Fruit fly (Drosophila melanogaster) whole organism, embryonic: ENCODE measurements around the gene mTor.

Experiments used
- CG12391 ChIP-seq: fragments of 200-800 bp; sonication (Bioruptor generic); optimal IDR thresholded peaks from 3 replicates; lab custom pipeline; 2018; ENCODE audit warnings: missing biosample characterization, mild to moderate bottlenecking, missing genetic modification characterization, moderate library complexity
- CG15479 ChIP-seq: fragments of 200-800 bp; sonication (Bioruptor generic); optimal IDR thresholded peaks from 3 replicates; lab custom pipeline; 2019; ENCODE audit warnings: missing biosample characterization, mild to moderate bottlenecking, missing genetic modification characterization, moderate library complexity
- CG1603 ChIP-seq: fragments of 200-800 bp; sonication (Bioruptor generic); optimal IDR thresholded peaks from 2 replicates; lab custom pipeline; 2019; ENCODE audit warnings: missing biosample characterization, mild to moderate bottlenecking, missing genetic modification characterization, moderate library complexity
- CG17612 ChIP-seq: fragments of 200-800 bp; sonication (Bioruptor generic); IDR thresholded peaks from 2 replicates; pipeline ENCODE4 v1.3.6; 2022; ENCODE audit warnings: missing biosample characterization, missing genetic modification characterization
- CG18619 ChIP-seq: fragments of 200-800 bp; sonication (Bioruptor generic); optimal IDR thresholded peaks from 3 replicates; lab custom pipeline; 2017; ENCODE audit warnings: missing biosample characterization, mild to moderate bottlenecking, missing genetic modification characterization
- CG18764 ChIP-seq: fragments of 200-800 bp; sonication (Bioruptor generic); optimal IDR thresholded peaks from 3 replicates; lab custom pipeline; 2016; ENCODE audit warnings: missing biosample characterization, missing genetic modification characterization
- CG2129 ChIP-seq: fragments of 200-800 bp; sonication (Bioruptor generic); IDR thresholded peaks from 2 replicates; pipeline ENCODE4 v1.3.6; 2022; ENCODE audit warnings: missing biosample characterization, missing genetic modification characterization; ENCODE audit not compliant: partially characterized antibody
- CG31224 ChIP-seq: fragments of 200-800 bp; sonication (Bioruptor generic); IDR thresholded peaks from 2 replicates; pipeline ENCODE4 v1.3.6; 2022; ENCODE audit warnings: missing biosample characterization, missing genetic modification characterization
- CG31388 ChIP-seq: fragments of 200-800 bp; sonication (Bioruptor generic); optimal IDR thresholded peaks from 2 replicates; lab custom pipeline; 2016; ENCODE audit warnings: missing biosample characterization, missing genetic modification characterization
- CG3847 ChIP-seq: fragments of 200-800 bp; sonication (Bioruptor generic); IDR thresholded peaks from 2 replicates; pipeline ENCODE4 v1.3.6; 2022; ENCODE audit warnings: missing biosample characterization, missing genetic modification characterization
- CG6175 ChIP-seq: fragments of 200-800 bp; sonication (Bioruptor generic); IDR thresholded peaks from 3 replicates; pipeline ENCODE4 v1.3.6; 2022; ENCODE audit warnings: missing biosample characterization, missing genetic modification characterization
- CG6254 ChIP-seq: fragments of 200-800 bp; sonication (Bioruptor generic); optimal IDR thresholded peaks from 3 replicates; lab custom pipeline; 2017; ENCODE audit warnings: mild to moderate bottlenecking, missing biosample characterization, missing genetic modification reagents, missing genetic modification characterization
- CG7271 ChIP-seq: fragments of 200-800 bp; sonication (Bioruptor generic); optimal IDR thresholded peaks from 2 replicates; lab custom pipeline; 2018; ENCODE audit warnings: missing biosample characterization, mild to moderate bottlenecking, missing genetic modification characterization, moderate library complexity
- CG7372 ChIP-seq: fragments of 200-800 bp; sonication (Bioruptor generic); IDR thresholded peaks from 2 replicates; pipeline ENCODE4 v1.3.6; 2022; ENCODE audit warnings: missing biosample characterization, missing genetic modification characterization
- CG8924 ChIP-seq: fragments of 200-800 bp; optimal IDR thresholded peaks from 3 replicates; lab custom pipeline; 2019; ENCODE audit warnings: missing biosample characterization, mild to moderate bottlenecking, missing genetic modification characterization, moderate library complexity
- CrebB ChIP-seq: fragments of 200-800 bp; sonication (Bioruptor generic); optimal IDR thresholded peaks from 3 replicates; lab custom pipeline; 2018; ENCODE audit warnings: missing biosample characterization, mild to moderate bottlenecking, missing genetic modification characterization
- Ets65A ChIP-seq: fragments of 200-800 bp; sonication (Bioruptor generic); peaks from one replicate; lab custom pipeline; 2016; ENCODE audit warnings: missing biosample characterization, missing genetic modification characterization
- Fer3 ChIP-seq: fragments of 200-800 bp; sonication (Bioruptor generic); optimal IDR thresholded peaks from 2 replicates; lab custom pipeline; 2018; ENCODE audit warnings: missing biosample characterization, mild to moderate bottlenecking, missing genetic modification characterization, moderate library complexity
- GATAe ChIP-seq: fragments of 200-800 bp; sonication (Bioruptor generic); conservative IDR thresholded peaks from 2 replicates; pipeline ENCODE4 v1.3.6; 2022; ENCODE audit warnings: missing biosample characterization, missing genetic modification characterization
- H15 ChIP-seq: fragments of 200-800 bp; sonication (Bioruptor generic); IDR thresholded peaks from 3 replicates; pipeline ENCODE4 v1.3.6; 2022; ENCODE audit warnings: missing biosample characterization, missing genetic modification characterization
- H2.0 ChIP-seq: fragments of 200-800 bp; sonication (Bioruptor generic); IDR thresholded peaks from 2 replicates; pipeline ENCODE4 v1.3.6; 2022; ENCODE audit warnings: missing biosample characterization, missing genetic modification characterization
- HLH3B ChIP-seq: fragments of 200-800 bp; sonication (Bioruptor generic); IDR thresholded peaks from 2 replicates; pipeline ENCODE4 v1.3.6; 2022; ENCODE audit warnings: missing biosample characterization, missing genetic modification characterization
- HmgZ ChIP-seq: fragments of 200-800 bp; sonication (Bioruptor generic); optimal IDR thresholded peaks from 2 replicates; lab custom pipeline; 2018; ENCODE audit warnings: missing biosample characterization, mild to moderate bottlenecking, missing genetic modification characterization
- Hmr ChIP-seq: fragments of 200-800 bp; sonication (Bioruptor generic); optimal IDR thresholded peaks from 3 replicates; lab custom pipeline; 2017; ENCODE audit warnings: mild to moderate bottlenecking, missing biosample characterization, missing genetic modification reagents, missing genetic modification characterization
- Hmx ChIP-seq: fragments of 200-800 bp; sonication (Bioruptor generic); optimal IDR thresholded peaks from 2 replicates; lab custom pipeline; 2016; ENCODE audit warnings: missing biosample characterization, missing genetic modification characterization
- Lim3 ChIP-seq: fragments of 200-800 bp; sonication (Bioruptor generic); IDR thresholded peaks from 2 replicates; pipeline ENCODE4 v1.3.6; 2022; ENCODE audit warnings: missing biosample characterization, missing genetic modification characterization
- MTF-1 ChIP-seq: fragments of 200-800 bp; sonication (Bioruptor generic); optimal IDR thresholded peaks from 2 replicates; lab custom pipeline; 2018; ENCODE audit warnings: missing biosample characterization, mild to moderate bottlenecking, missing genetic modification characterization, borderline replicate concordance
- NC2α ChIP-seq: fragments of 200-800 bp; sonication (Bioruptor generic); optimal IDR thresholded peaks from 2 replicates; lab custom pipeline; 2016; ENCODE audit warnings: missing biosample characterization, missing genetic modification characterization
- NK7.1 ChIP-seq: fragments of 200-800 bp; sonication (Bioruptor generic); optimal IDR thresholded peaks from 3 replicates; lab custom pipeline; 2016; ENCODE audit warnings: missing biosample characterization, missing genetic modification characterization
- Poxn ChIP-seq: fragments of 200-800 bp; sonication (Bioruptor generic); IDR thresholded peaks from 2 replicates; pipeline ENCODE4 v1.3.6; 2022; ENCODE audit warnings: missing biosample characterization, missing genetic modification characterization
- Side ChIP-seq: fragments of 200-800 bp; sonication (Bioruptor generic); optimal IDR thresholded peaks from 2 replicates; lab custom pipeline; 2016; ENCODE audit warnings: missing biosample characterization, missing genetic modification characterization
- Stat92E ChIP-seq, 3 experiments: fragments of >200 bp in 2 of 3; fragments of 200-800 bp in 1 of 3; sonication (Bioruptor generic) in 1 of 3; optimal IDR thresholded peaks; 2 replicates each; lab custom pipeline; 2017 to 2019; ENCODE audit warnings: missing biosample characterization in 3 of 3, missing genetic modification characterization in 3 of 3, mild to moderate bottlenecking in 1 of 3, moderate library complexity in 1 of 3
- Xbp1 ChIP-seq: fragments of 200-800 bp; sonication (Bioruptor generic); optimal IDR thresholded peaks from 3 replicates; lab custom pipeline; 2016; ENCODE audit warnings: missing biosample characterization, mild to moderate bottlenecking, missing genetic modification characterization
- amos ChIP-seq: fragments of 200-800 bp; sonication (Bioruptor generic); IDR thresholded peaks from 2 replicates; pipeline ENCODE4 v1.3.6; 2022; ENCODE audit warnings: missing biosample characterization, missing genetic modification characterization; ENCODE audit not compliant: partially characterized antibody
- aop ChIP-seq: fragments of 200-800 bp; sonication (Bioruptor generic); IDR thresholded peaks from 2 replicates; pipeline ENCODE4 v1.3.6; 2022; ENCODE audit warnings: missing biosample characterization, missing genetic modification characterization
- bowl ChIP-seq: fragments of 200-800 bp; sonication (Bioruptor generic); IDR thresholded peaks from 2 replicates; pipeline ENCODE4 v1.3.6; 2022; ENCODE audit warnings: missing biosample characterization, missing genetic modification characterization
- btn ChIP-seq: fragments of 200-800 bp; sonication (Bioruptor generic); optimal IDR thresholded peaks from 2 replicates; lab custom pipeline; 2016; ENCODE audit warnings: missing biosample characterization, missing genetic modification characterization
- chm ChIP-seq: fragments of 200-800 bp; sonication (Bioruptor generic); IDR thresholded peaks from 2 replicates; pipeline ENCODE4 v1.3.6; 2022; ENCODE audit warnings: missing biosample characterization, missing genetic modification characterization
- cwo ChIP-seq: fragments of 200-800 bp; sonication (Bioruptor generic); optimal IDR thresholded peaks from 3 replicates; lab custom pipeline; 2017; ENCODE audit warnings: missing biosample characterization, missing genetic modification characterization, mild to moderate bottlenecking, moderate library complexity, missing genetic modification reagents
- dati ChIP-seq: fragments of 200-800 bp; sonication (Bioruptor generic); IDR thresholded peaks from 2 replicates; pipeline ENCODE4 v1.3.6; 2022; ENCODE audit warnings: missing biosample characterization, missing genetic modification characterization
- fu2 ChIP-seq: fragments of 200-800 bp; sonication (Bioruptor generic); optimal IDR thresholded peaks from 2 replicates; lab custom pipeline; 2016; ENCODE audit warnings: missing biosample characterization, missing genetic modification characterization
- gro ChIP-seq: fragments of 200-800 bp; sonication (Bioruptor generic); optimal IDR thresholded peaks from 2 replicates; lab custom pipeline; 2016; ENCODE audit warnings: missing biosample characterization, missing genetic modification characterization
- gt ChIP-seq: fragments of 200-800 bp; sonication (Bioruptor generic); IDR thresholded peaks from 2 replicates; pipeline ENCODE4 v1.3.6; 2022; ENCODE audit warnings: missing biosample characterization, missing genetic modification characterization
- hkb ChIP-seq, 2 experiments: fragments of 200-800 bp in 1 of 2; fragments of >200 bp in 1 of 2; sonication (Bioruptor generic) in 1 of 2; IDR thresholded peaks in 1 of 2; optimal IDR thresholded peaks in 1 of 2; 2 replicates each; pipeline versions ENCODE4 v1.3.6 to Lab custom; 2017 to 2022; ENCODE audit warnings: missing biosample characterization in 1 of 2, missing genetic modification characterization in 1 of 2
- lbe ChIP-seq: fragments of 200-800 bp; sonication (Bioruptor generic); optimal IDR thresholded peaks from 2 replicates; lab custom pipeline; 2016; ENCODE audit warnings: missing biosample characterization, mild to moderate bottlenecking, missing genetic modification characterization
- nom ChIP-seq: fragments of 200-800 bp; sonication (Bioruptor generic); optimal IDR thresholded peaks from 2 replicates; lab custom pipeline; 2017; ENCODE audit warnings: missing biosample characterization, missing genetic modification characterization, mild to moderate bottlenecking, moderate library complexity, missing genetic modification reagents
- sisA ChIP-seq: fragments of 200-800 bp; sonication (Bioruptor generic); IDR thresholded peaks from 2 replicates; pipeline ENCODE4 v1.3.6; 2022; ENCODE audit warnings: missing biosample characterization, missing genetic modification characterization
- trem ChIP-seq: fragments of 200-800 bp; optimal IDR thresholded peaks from 3 replicates; lab custom pipeline; 2019; ENCODE audit warnings: missing biosample characterization, mild to moderate bottlenecking, missing genetic modification characterization, moderate library complexity
- vnd ChIP-seq: fragments of 200-800 bp; sonication (Bioruptor generic); IDR thresholded peaks from 3 replicates; pipeline ENCODE4 v1.3.6; 2022; ENCODE audit warnings: missing biosample characterization, missing genetic modification characterization; ENCODE audit not compliant: partially characterized antibody
- wdn ChIP-seq: fragments of 200-800 bp; sonication (Bioruptor generic); IDR thresholded peaks from 2 replicates; pipeline ENCODE4 v1.3.6; 2022; ENCODE audit warnings: missing biosample characterization, missing genetic modification characterization
- wek ChIP-seq: fragments of 200-800 bp; sonication (Bioruptor generic); optimal IDR thresholded peaks from 3 replicates; lab custom pipeline; 2018; ENCODE audit warnings: missing biosample characterization, mild to moderate bottlenecking, missing genetic modification characterization, moderate library complexity

The mTor gene

dm6 chr2L:12982107-12982506 lies 22.2 kb upstream of the mTor start (continued):
- no peak for TF ChIP-seq Poxn (GFP tag; lab: Robert Waterston, UW)
- no peak for TF ChIP-seq sisA (GFP tag; lab: Robert Waterston, UW)
- no peak for TF ChIP-seq CG31224 (GFP tag; lab: Robert Waterston, UW)
- TF ChIP-seq CG7372 (GFP tag; lab: Robert Waterston, UW), result no peak
- no peak for TF ChIP-seq CG2129 (GFP tag; lab: Robert Waterston, UW)
- TF ChIP-seq H2.0, result peak; percentile 37; the same call in 1 of the 2 replicates
- TF ChIP-seq Fer3 (tag; lab: Kevin White, UChicago), result no peak
- no peak for TF ChIP-seq Lim3
- no peak for TF ChIP-seq bowl (GFP tag; lab: Robert Waterston, UW)
- TF ChIP-seq nom (GFP tag; lab: Kevin White, UChicago), result no peak
- TF ChIP-seq Stat92E (GFP tag; optimal IDR thresholded peaks at IDR 0.05; lab: Kevin White, UChicago), result no peak
- no peak for TF ChIP-seq cwo (GFP tag; lab: Kevin White, UChicago)
- no peak for TF ChIP-seq CG3847 (GFP tag; lab: Robert Waterston, UW)
- no peak for TF ChIP-seq lbe (GFP tag; lab: Kevin White, UChicago)
- TF ChIP-seq CG15479, result no peak
- TF ChIP-seq CG7271 (tag; lab: Kevin White, UChicago), result no peak
- TF ChIP-seq wdn (GFP tag; lab: Robert Waterston, UW), result no peak
- no peak for TF ChIP-seq Xbp1 (GFP tag; lab: Kevin White, UChicago)
- no peak for TF ChIP-seq CG6175 (GFP tag; lab: Robert Waterston, UW)
- no peak for TF ChIP-seq CG17612 (GFP tag; lab: Robert Waterston, UW)
- no peak for TF ChIP-seq chm
- TF ChIP-seq CrebB (tag; lab: Kevin White, UChicago), result no peak
- TF ChIP-seq Hmx (GFP tag; lab: Kevin White, UChicago), result no peak
- 0 out of 2 replicates have a peak, but pooled peaks have one; percentile 6 for TF ChIP-seq gt (GFP tag; lab: Robert Waterston, UW)
- no peak for TF ChIP-seq gro
- TF ChIP-seq dati, result no peak
- TF ChIP-seq amos (GFP tag; lab: Robert Waterston, UW), result no peak
- no peak for TF ChIP-seq btn (GFP tag; lab: Kevin White, UChicago)
- TF ChIP-seq CG18619, result no peak
- TF ChIP-seq CG18764, result no peak
- no peak for TF ChIP-seq HmgZ (tag; lab: Kevin White, UChicago)
- TF ChIP-seq NK7.1, result no peak
- no peak for TF ChIP-seq hkb (optimal IDR thresholded peaks at IDR 0.05; lab: Kevin White, UChicago)
- no peak for TF ChIP-seq hkb (GFP tag; IDR thresholded peaks at IDR 0.05; lab: Robert Waterston, UW)
- no peak for TF ChIP-seq NC2α (GFP tag; lab: Kevin White, UChicago)
- TF ChIP-seq fu2 (GFP tag; lab: Kevin White, UChicago), result no peak
- TF ChIP-seq Side (GFP tag; lab: Kevin White, UChicago), result no peak
- no peak for TF ChIP-seq wek (GFP tag; lab: Kevin White, UChicago)
- TF ChIP-seq Hmr, result peak; percentile 42
- TF ChIP-seq CG8924 (tag; lab: Kevin White, UChicago), result no peak
- no peak for TF ChIP-seq GATAe (GFP tag; lab: Robert Waterston, UW)
- no peak for TF ChIP-seq CG6254 (GFP tag; lab: Kevin White, UChicago)
- no peak for TF ChIP-seq HLH3B (GFP tag; lab: Robert Waterston, UW)
- TF ChIP-seq Ets65A (GFP tag; lab: Kevin White, UChicago), result no peak
- TF ChIP-seq MTF-1 (GFP tag; lab: Kevin White, UChicago), result no peak
- no peak for TF ChIP-seq CG1603 (tag; lab: Kevin White, UChicago)
- no peak for TF ChIP-seq vnd (GFP tag; lab: Robert Waterston, UW)
- no peak for TF ChIP-seq aop
- no peak for TF ChIP-seq trem (tag; lab: Kevin White, UChicago)
- 0 out of 3 replicates have a peak, but pooled peaks have one; percentile 17 for TF ChIP-seq H15
- TF ChIP-seq CG31388, result no peak
- TF ChIP-seq CG12391 (tag; lab: Kevin White, UChicago), result peak; percentile 20
